Fruit fly (Drosophila melanogaster) whole organism, pupa: ENCODE results near the gene Pop4.

Source experiments
- CG10348 ChIP-seq: fragments of 200-800 bp; sonication (Bioruptor generic); IDR thresholded peaks from 2 replicates; pipeline ENCODE4 v1.3.6; 2022; ENCODE audit warnings: missing biosample characterization, missing genetic modification characterization
- CG8159 ChIP-seq: fragments of 200-800 bp; sonication (Bioruptor generic); optimal IDR thresholded peaks from 3 replicates; lab custom pipeline; 2018; ENCODE audit warnings: missing biosample characterization, mild to moderate bottlenecking, missing genetic modification characterization, moderate library complexity
- Ets98B ChIP-seq: fragments of 200-800 bp; sonication (Bioruptor generic); IDR thresholded peaks from 2 replicates; pipeline ENCODE4 v1.3.6; 2022; ENCODE audit warnings: missing biosample characterization, missing genetic modification characterization
- Snoo ChIP-seq: fragments of 200-800 bp; sonication (Bioruptor generic); optimal IDR thresholded peaks from 3 replicates; lab custom pipeline; 2017; ENCODE audit warnings: missing biosample characterization, mild to moderate bottlenecking, missing genetic modification characterization, inconsistent platforms
- gl ChIP-seq: fragments of 200-800 bp; sonication (Bioruptor generic); optimal IDR thresholded peaks from 2 replicates; lab custom pipeline; 2018; ENCODE audit warnings: missing biosample characterization, mild to moderate bottlenecking, missing genetic modification characterization

- TF ChIP-seq Snoo (tag; lab: Kevin White, UChicago) (no peak), CG8159 (tag; lab: Kevin White, UChicago) (no peak), gl (tag; lab: Kevin White, UChicago) (no peak), CG10348 (GFP tag; lab: Robert Waterston, UW) (no peak), Ets98B (GFP tag; lab: Robert Waterston, UW) (no peak)
These were observed 22.7 kb upstream of the Pop4 start for dm6 chr3L:8001057-8001597.
